Worm (Caenorhabditis elegans) whole organism, late embryonic: Measurements from ENCODE around the gene emb-30.

Experiments used
- F13H6.1 ChIP-seq: sonication (generic microtip); optimal IDR thresholded peaks from 2 replicates; lab custom pipeline; 2016; ENCODE audit warnings: missing genetic modification characterization, missing compliant biosample characterization
- ceh-9 ChIP-seq: sonication (generic microtip); optimal IDR thresholded peaks from 2 replicates; lab custom pipeline; 2016; ENCODE audit warnings: mild to moderate bottlenecking, missing genetic modification characterization, inconsistent platforms, missing compliant biosample characterization
- dmd-4 ChIP-seq: sonication (generic microtip); optimal IDR thresholded peaks from 2 replicates; lab custom pipeline; 2016; ENCODE audit warnings: borderline replicate concordance, missing genetic modification characterization, missing compliant biosample characterization
- elt-2 ChIP-seq: sonication (generic microtip); optimal IDR thresholded peaks from 2 replicates; lab custom pipeline; 2016; ENCODE audit warnings: missing genetic modification reagents, missing genetic modification characterization, missing compliant biosample characterization
- elt-4 ChIP-seq: sonication (generic microtip); optimal IDR thresholded peaks from 2 replicates; lab custom pipeline; 2016; ENCODE audit warnings: missing genetic modification characterization, missing compliant biosample characterization
- fkh-10 ChIP-seq: fragments of 150-350 bp; optimal IDR thresholded peaks from 2 replicates; lab custom pipeline; 2014; ENCODE audit warnings: missing biosample characterization, missing genetic modification reagents, missing genetic modification characterization
- lim-6 ChIP-seq: sonication (generic microtip); optimal IDR thresholded peaks from 2 replicates; lab custom pipeline; 2016; ENCODE audit warnings: missing genetic modification characterization, missing compliant biosample characterization
- lin-11 ChIP-seq: fragments of 200-800 bp; sonication (Bioruptor generic); optimal IDR thresholded peaks from 2 replicates; lab custom pipeline; 2018; ENCODE audit warnings: mild to moderate bottlenecking, missing genetic modification characterization, missing compliant biosample characterization
- npax-4 ChIP-seq: sonication (generic microtip); optimal IDR thresholded peaks from 2 replicates; lab custom pipeline; 2016; ENCODE audit warnings: missing genetic modification characterization, missing compliant biosample characterization
- unc-42 ChIP-seq: sonication (generic microtip); optimal IDR thresholded peaks from 2 replicates; lab custom pipeline; 2016; ENCODE audit warnings: missing genotype, missing genetic modification characterization, missing compliant biosample characterization
- zip-5 ChIP-seq: sonication (generic microtip); optimal IDR thresholded peaks from 2 replicates; lab custom pipeline; 2016; ENCODE audit warnings: missing genetic modification characterization, missing compliant biosample characterization

ce11 chrIII:9449831-9450230 is 8.6 kb upstream of the emb-30 start, which contains the start of gene F54C8.6:
- TF ChIP-seq npax-4 (no peak), dmd-4 (no peak), elt-4 (no peak), unc-42 (tag; lab: Kevin White, UChicago) (no peak), elt-2 (no peak), F13H6.1 (tag; lab: Kevin White, UChicago) (no peak), ceh-9 (tag; lab: Kevin White, UChicago) (no peak), lim-6 (tag; lab: Kevin White, UChicago) (no peak), lin-11 (tag; lab: Kevin White, UChicago) (no peak), zip-5 (no peak), fkh-10 (GFP tag; lab: Kevin White, UChicago) (no peak)
